Worm (Caenorhabditis elegans): ENCODE measurements around the gene ZK546.4.

DNA sequence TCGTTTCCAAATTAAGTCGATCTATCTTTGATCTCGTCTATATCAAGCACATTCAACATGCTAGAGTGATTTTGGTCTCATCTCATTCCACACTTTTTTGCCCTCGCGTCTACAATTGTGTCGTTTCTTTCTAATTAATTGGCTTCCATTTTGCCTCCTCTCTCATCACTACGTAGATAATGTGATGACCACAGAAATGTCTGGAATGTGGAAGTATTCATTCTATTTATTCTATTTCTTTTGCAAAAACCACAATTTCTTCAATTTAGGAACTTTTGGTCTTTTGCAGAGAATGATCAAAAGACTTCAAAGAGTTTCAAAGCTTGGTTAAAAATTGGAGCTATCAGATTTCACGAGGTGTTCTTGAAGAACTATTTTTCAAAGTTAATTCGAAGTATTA is 22.3 kb upstream of the ZK546.4 start:
- TF ChIP-seq ztf-4 (tag; optimal IDR thresholded peaks at IDR 0.05) = no peak
- no peak for TF ChIP-seq fos-1 (tag; optimal IDR thresholded peaks at IDR 0.05)
- no peak for TF ChIP-seq nhr-23 (tag; optimal IDR thresholded peaks at IDR 0.05)
- TF ChIP-seq ceh-16 (tag; optimal IDR thresholded peaks at IDR 0.05) = no peak
- TF ChIP-seq elt-1 (tag; optimal IDR thresholded peaks at IDR 0.05) = no peak
- no peak for TF ChIP-seq mdl-1 (tag; optimal IDR thresholded peaks at IDR 0.05)
- TF ChIP-seq lsy-2 (tag; optimal IDR thresholded peaks at IDR 0.05) = no peak
- TF ChIP-seq nhr-25 (tag; optimal IDR thresholded peaks at IDR 0.05) = no peak
- TF ChIP-seq lin-13 (GFP tag; optimal IDR thresholded peaks at IDR 0.05) = no peak
- no peak for TF ChIP-seq blmp-1 (tag; optimal IDR thresholded peaks at IDR 0.05; ENCODE audit: insufficient read depth)
